Worm (Caenorhabditis elegans) whole organism, mixed stage, embryonic: ENCODE results near the gene srx-43.
"Not testable (repeated sequence)": the region's sequence is repeated elsewhere in the genome, so short reads cannot be mapped to it uniquely, and the experiment has no call there.

Source experiments
- elt-1 ChIP-seq: sonication (generic microtip); optimal IDR thresholded peaks from 2 replicates; lab custom pipeline; 2017; ENCODE audit warnings: missing genetic modification characterization, mild to moderate bottlenecking, missing compliant biosample characterization, antibody characterized with exemption, moderate library complexity, borderline replicate concordance; ENCODE audit not compliant: insufficient read depth
- mep-1 ChIP-seq: fragments of 150-350 bp; optimal IDR thresholded peaks from 2 replicates; lab custom pipeline; 2017; ENCODE audit warnings: missing biosample characterization, missing genetic modification reagents, missing genetic modification characterization, inconsistent platforms
- nhr-237 ChIP-seq: fragments of 150-350 bp; optimal IDR thresholded peaks from 2 replicates; lab custom pipeline; 2014; ENCODE audit warnings: missing biosample characterization, missing genetic modification characterization
- unc-62 ChIP-seq: fragments of 150-350 bp; optimal IDR thresholded peaks from 2 replicates; lab custom pipeline; 2014; ENCODE audit warnings: missing biosample characterization, missing genetic modification reagents, missing genetic modification characterization
- ztf-11 ChIP-seq: fragments of 150-350 bp; optimal IDR thresholded peaks from 2 replicates; lab custom pipeline; 2014; ENCODE audit warnings: missing biosample characterization, missing genetic modification characterization

ce11 chrV:16040140-16040827 is 22.5 kb downstream of the srx-43 start, which contains the start of the genes his-4 and his-3:
- TF ChIP-seq mep-1 (tag; lab: Kevin White, UChicago) (peak; percentile 57), unc-62 (GFP tag; lab: Kevin White, UChicago) (peak; percentile 13), ztf-11 (tag; lab: Kevin White, UChicago) (peak; percentile 94)
- TF ChIP-seq nhr-237, elt-1 (tag; lab: Kevin White, UChicago): not testable (repeated sequence)
